Worm (Caenorhabditis elegans): Measurements from ENCODE around the gene nrf-5.

ce11 chrV:13850170-13850569 lies 22.1 kb downstream of the nrf-5 start, which contains the start of gene hpx-2:
- TF ChIP-seq daf-12 (tag; optimal IDR thresholded peaks at IDR 0.05) (no peak), unc-39 (tag; optimal IDR thresholded peaks at IDR 0.05) (no peak), ztf-7 (tag; optimal IDR thresholded peaks at IDR 0.05) (no peak), ceh-32 (tag; optimal IDR thresholded peaks at IDR 0.05; ENCODE audit: poor library complexity) (no peak), lsy-2 (tag; optimal IDR thresholded peaks at IDR 0.05) (no peak), pqm-1 (tag; optimal IDR thresholded peaks at IDR 0.05) (no peak)

All from whole organism, L4 larva.